Worm (Caenorhabditis elegans): Measurements from ENCODE around the gene nex-4.

nex-4 gene

DNA sequence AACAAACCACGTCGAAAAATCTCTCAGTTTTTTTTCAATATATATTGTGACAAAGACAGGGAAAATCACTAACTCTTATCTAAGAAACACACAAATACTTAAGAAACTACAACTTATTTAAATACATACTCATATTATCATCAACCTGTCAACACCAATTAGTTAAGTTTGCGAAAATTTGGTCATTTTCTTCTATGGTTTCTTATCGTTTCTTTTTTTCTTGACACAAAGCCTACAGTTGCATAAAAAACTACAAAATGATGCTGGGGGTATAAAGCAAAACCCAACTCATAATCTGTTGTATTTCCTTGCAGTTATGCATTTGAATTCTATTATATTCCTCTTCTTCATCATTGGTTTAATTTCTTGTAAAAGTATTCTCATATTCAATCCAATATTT is 49.8 kb downstream of the nex-4 start, which contains the start of gene ugt-67:
Gene ugt-67, plus strand, starts transcription at position 301 of the 400 bp plus-strand sequence.
- TF ChIP-seq lsy-12 (tag; optimal IDR thresholded peaks at IDR 0.05) (no peak), nfya-1 (tag; optimal IDR thresholded peaks at IDR 0.05; ENCODE audit: insufficient read depth) (no peak), ZK546.5 (tag; optimal IDR thresholded peaks at IDR 0.05) (no peak)

DNA sequence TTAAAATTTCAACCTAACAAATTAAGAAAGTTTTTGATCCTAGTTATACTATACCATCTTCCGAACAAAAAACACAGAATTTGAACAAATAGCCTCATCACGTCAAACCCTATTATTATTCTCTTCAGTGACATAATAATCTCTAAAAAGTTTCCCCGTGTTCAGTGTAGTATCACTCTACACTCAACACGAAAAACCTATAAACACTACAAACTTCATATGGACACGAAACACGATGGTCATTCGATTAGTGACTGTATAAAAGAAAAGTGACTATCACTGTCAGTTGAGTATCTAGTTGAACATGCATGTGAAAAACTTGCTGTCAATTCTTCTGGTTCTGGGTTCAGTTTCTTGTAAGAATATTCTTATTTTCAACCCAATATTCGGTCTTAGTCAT is 52.5 kb downstream of the nex-4 start, which contains the start of gene ugt-8:
Gene ugt-8, plus strand, starts transcription at position 235 of the 400 bp plus-strand sequence.
- TF ChIP-seq hmg-11 (tag; optimal IDR thresholded peaks at IDR 0.05) (no peak), snpc-4 (tag; optimal IDR thresholded peaks at IDR 0.05) (no peak), unc-39 (tag; optimal IDR thresholded peaks at IDR 0.05) (no peak), eor-1 (tag; optimal IDR thresholded peaks at IDR 0.05) (no peak), aly-2 (tag; optimal IDR thresholded peaks at IDR 0.05) (no peak), ama-1 (optimal IDR thresholded peaks at IDR 0.05) (no peak), ceh-16 (tag; optimal IDR thresholded peaks at IDR 0.05) (no peak), tbx-2 (tag; optimal IDR thresholded peaks at IDR 0.05) (no peak), ceh-82 (tag; optimal IDR thresholded peaks at IDR 0.05) (no peak), nhr-43 (tag; optimal IDR thresholded peaks at IDR 0.05; ENCODE audit: poor library complexity, severe bottlenecking) (no peak), jun-1 (tag; optimal IDR thresholded peaks at IDR 0.05) (no peak), daf-12 (tag; optimal IDR thresholded peaks at IDR 0.05) (no peak), ZK546.5 (tag; optimal IDR thresholded peaks at IDR 0.05) (no peak), fos-1 (tag; optimal IDR thresholded peaks at IDR 0.05) (no peak), skn-1 (tag; optimal IDR thresholded peaks at IDR 0.05) (no peak), ztf-11 (tag; optimal IDR thresholded peaks at IDR 0.05) (no peak)

DNA sequence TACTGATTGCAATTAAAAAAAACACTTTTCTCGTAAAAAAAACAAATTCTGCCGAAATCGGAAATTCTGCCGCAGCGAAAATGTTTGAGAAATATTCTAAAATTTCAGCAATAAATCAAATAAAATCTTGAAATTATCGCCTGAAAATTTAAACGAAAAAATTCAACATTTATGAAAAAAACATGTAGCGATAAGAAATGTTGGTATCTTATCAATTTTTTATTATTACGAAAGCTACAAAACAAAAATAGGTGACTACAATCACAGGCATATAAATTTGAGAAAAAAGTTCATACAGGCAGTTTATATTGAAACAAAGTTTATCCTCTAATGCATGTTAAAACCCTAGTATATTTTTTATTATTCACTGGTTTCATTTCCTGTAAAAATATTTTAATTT is 54.7 kb downstream of the nex-4 start, which contains the start of gene ugt-14:
Gene ugt-14, plus strand, starts transcription at position 301 of the 400 bp plus-strand sequence.
- TF ChIP-seq zag-1 (tag; optimal IDR thresholded peaks at IDR 0.05) (no peak), egl-27 (tag; optimal IDR thresholded peaks at IDR 0.05) (no peak), tbx-2 (tag; optimal IDR thresholded peaks at IDR 0.05) (no peak), lin-15B (tag; optimal IDR thresholded peaks at IDR 0.05) (no peak), nhr-76 (tag; optimal IDR thresholded peaks at IDR 0.05) (no peak), daf-12 (tag; optimal IDR thresholded peaks at IDR 0.05) (no peak), hmg-11 (tag; optimal IDR thresholded peaks at IDR 0.05) (no peak), skn-1 (tag; optimal IDR thresholded peaks at IDR 0.05) (no peak), nhr-25 (tag; optimal IDR thresholded peaks at IDR 0.05) (no peak), unc-62 (GFP tag; optimal IDR thresholded peaks at IDR 0.05) (no peak)

Measured in whole organism, L3 larva.